Fruit fly (Drosophila melanogaster) whole organism, pupa: ENCODE measurements around the gene cbt.

Experiments used
- CG12605 ChIP-seq: fragments of 200-800 bp; sonication (Bioruptor generic); IDR thresholded peaks from 2 replicates; pipeline ENCODE4 v1.3.6; 2022; ENCODE audit warnings: missing biosample characterization, missing genetic modification characterization
- CG13204 ChIP-seq: fragments of 200-800 bp; sonication (Bioruptor generic); optimal IDR thresholded peaks from 2 replicates; lab custom pipeline; 2018; ENCODE audit warnings: missing biosample characterization, mild to moderate bottlenecking, missing genetic modification characterization, moderate library complexity
- CG14655 ChIP-seq: fragments of 200-800 bp; sonication (Bioruptor generic); optimal IDR thresholded peaks from 3 replicates; lab custom pipeline; 2017; ENCODE audit warnings: mild to moderate bottlenecking, missing biosample characterization, missing genetic modification reagents, missing genetic modification characterization
- CG15710 ChIP-seq: fragments of 200-800 bp; sonication (Bioruptor generic); optimal IDR thresholded peaks from 2 replicates; lab custom pipeline; 2018; ENCODE audit warnings: missing biosample characterization, mild to moderate bottlenecking, missing genetic modification characterization, moderate library complexity
- CG32121 ChIP-seq: fragments of 200-800 bp; sonication (Bioruptor generic); IDR thresholded peaks from 2 replicates; pipeline ENCODE4 v1.3.6; 2022; ENCODE audit warnings: missing biosample characterization, missing genetic modification characterization
- CG8159 ChIP-seq: fragments of 200-800 bp; sonication (Bioruptor generic); optimal IDR thresholded peaks from 3 replicates; lab custom pipeline; 2018; ENCODE audit warnings: missing biosample characterization, mild to moderate bottlenecking, missing genetic modification characterization, moderate library complexity
- CG9948 ChIP-seq: fragments of 200-800 bp; sonication (Bioruptor generic); optimal IDR thresholded peaks from 2 replicates; lab custom pipeline; 2018; ENCODE audit warnings: missing biosample characterization, mild to moderate bottlenecking, missing genetic modification characterization, moderate library complexity
- Pif1A ChIP-seq: fragments of 200-800 bp; sonication (Bioruptor generic); optimal IDR thresholded peaks from 3 replicates; lab custom pipeline; 2016; ENCODE audit warnings: missing biosample characterization, missing genetic modification characterization
- Pif1B ChIP-seq: fragments of 200-800 bp; sonication (Bioruptor generic); optimal IDR thresholded peaks from 3 replicates; lab custom pipeline; 2016; ENCODE audit warnings: missing biosample characterization, missing genetic modification characterization
- Snoo ChIP-seq: fragments of 200-800 bp; sonication (Bioruptor generic); optimal IDR thresholded peaks from 3 replicates; lab custom pipeline; 2017; ENCODE audit warnings: missing biosample characterization, mild to moderate bottlenecking, missing genetic modification characterization, inconsistent platforms
- fd96Ca ChIP-seq: fragments of 200-800 bp; sonication (Bioruptor generic); IDR thresholded peaks from 3 replicates; pipeline ENCODE4 v1.3.6; 2022; ENCODE audit warnings: missing biosample characterization, missing genetic modification characterization
- gl ChIP-seq: fragments of 200-800 bp; sonication (Bioruptor generic); optimal IDR thresholded peaks from 2 replicates; lab custom pipeline; 2018; ENCODE audit warnings: missing biosample characterization, mild to moderate bottlenecking, missing genetic modification characterization
- rn ChIP-seq: fragments of 200-800 bp; sonication (Bioruptor generic); IDR thresholded peaks from 2 replicates; pipeline ENCODE4 v1.3.6; 2022; ENCODE audit warnings: missing biosample characterization, missing genetic modification characterization

- TF ChIP-seq gl (tag; lab: Kevin White, UChicago): no peak
- TF ChIP-seq CG14655 (GFP tag; lab: Kevin White, UChicago): no peak
- no peak for TF ChIP-seq CG12605 (GFP tag; lab: Robert Waterston, UW)
- no peak for TF ChIP-seq CG15710
- no peak for TF ChIP-seq Snoo (tag; lab: Kevin White, UChicago)
- no peak for TF ChIP-seq Pif1B (GFP tag; lab: Kevin White, UChicago)
- no peak for TF ChIP-seq fd96Ca
- no peak for TF ChIP-seq CG13204 (GFP tag; lab: Kevin White, UChicago)
- no peak for TF ChIP-seq CG8159 (tag; lab: Kevin White, UChicago)
- no peak for TF ChIP-seq CG9948 (tag; lab: Kevin White, UChicago)
- TF ChIP-seq Pif1A (GFP tag; lab: Kevin White, UChicago): no peak
- no peak for TF ChIP-seq rn (GFP tag; lab: Robert Waterston, UW)
- TF ChIP-seq CG32121: no peak
Measured at dm6 chr2L:498474-498821, 19.0 kb upstream of the cbt start.
